Fruit fly (Drosophila melanogaster) S2 (cell line): ENCODE measurements around the gene CG8673.

Experiments
- CG8478 ChIP-seq: fragments of >200 bp; optimal IDR thresholded peaks from 2 replicates; lab custom pipeline; 2018
- CTCF ChIP-seq, 2 experiments: fragments of >200 bp; optimal IDR thresholded peaks; 2 replicates each; lab custom pipeline; 2018

DNA sequence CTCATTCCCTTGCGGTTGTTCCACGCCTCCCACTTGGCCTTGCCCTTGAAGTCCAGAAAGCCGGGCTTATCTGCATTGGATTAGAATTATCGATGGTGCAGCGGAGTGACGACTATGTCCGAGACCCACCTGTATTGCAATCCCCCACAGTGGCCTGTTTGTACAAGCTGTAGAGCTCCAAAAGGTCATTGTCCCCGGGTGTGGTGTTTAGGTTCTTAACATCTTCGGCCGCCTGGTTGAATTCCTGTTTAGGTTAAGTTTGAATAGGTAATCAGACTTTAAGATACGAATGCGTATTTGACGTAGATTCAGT lies 37.8 kb downstream of the CG8673 start:
- no peak for TF ChIP-seq CTCF (optimal IDR thresholded peaks at IDR 0.05; lab: Kevin White, UChicago)
- no peak for TF ChIP-seq CG8478
